Worm (Caenorhabditis elegans) whole organism, L2 larva: Measurements from ENCODE around the gene rpb-12.

Experiments used
- F13H6.1 ChIP-seq: sonication (generic microtip); optimal IDR thresholded peaks from 2 replicates; lab custom pipeline; 2016; ENCODE audit warnings: missing genetic modification characterization, missing compliant biosample characterization
- R02D3.7 ChIP-seq: fragments of 150-350 bp; optimal IDR thresholded peaks from 2 replicates; lab custom pipeline; 2014; ENCODE audit warnings: missing biosample characterization, missing genetic modification characterization
- Y55F3AM.14 ChIP-seq: fragments of 200-800 bp; sonication (Bioruptor generic); optimal IDR thresholded peaks from 2 replicates; lab custom pipeline; 2018; ENCODE audit warnings: mild to moderate bottlenecking, missing genetic modification characterization, missing compliant biosample characterization
- ZK546.5 ChIP-seq: sonication (generic microtip); optimal IDR thresholded peaks from 2 replicates; lab custom pipeline; 2017; ENCODE audit warnings: missing biosample characterization, missing genetic modification characterization
- alr-1 ChIP-seq: fragments of 150-350 bp; optimal IDR thresholded peaks from 2 replicates; lab custom pipeline; 2014; ENCODE audit warnings: missing biosample characterization, missing genetic modification characterization
- ama-1 ChIP-seq: fragments of 150-350 bp; optimal IDR thresholded peaks from 2 replicates; lab custom pipeline; 2018; ENCODE audit warnings: inconsistent platforms
- ceh-16 ChIP-seq: fragments of 150-350 bp; optimal IDR thresholded peaks from 2 replicates; lab custom pipeline; 2014; ENCODE audit warnings: missing biosample characterization, missing genetic modification characterization
- ceh-82 ChIP-seq: fragments of 150-350 bp; optimal IDR thresholded peaks from 2 replicates; lab custom pipeline; 2014; ENCODE audit warnings: missing biosample characterization, missing genetic modification characterization
- crh-2 ChIP-seq: sonication (generic microtip); optimal IDR thresholded peaks from 2 replicates; lab custom pipeline; 2017; ENCODE audit warnings: missing biosample characterization, missing genetic modification characterization
- dmd-4 ChIP-seq: sonication (generic microtip); optimal IDR thresholded peaks from 2 replicates; lab custom pipeline; 2017; ENCODE audit warnings: missing biosample characterization, missing genetic modification characterization
- egl-27 ChIP-seq: sonication (generic microtip); optimal IDR thresholded peaks from 3 replicates; lab custom pipeline; 2017; ENCODE audit warnings: missing biosample characterization, missing genetic modification reagents, missing genetic modification characterization
- elt-1 ChIP-seq: fragments of 150-350 bp; optimal IDR thresholded peaks from 2 replicates; lab custom pipeline; 2014; ENCODE audit warnings: missing biosample characterization, missing genetic modification characterization
- elt-3 ChIP-seq: sonication (generic microtip); optimal IDR thresholded peaks from 2 replicates; lab custom pipeline; 2017; ENCODE audit warnings: missing biosample characterization, missing genetic modification characterization
- fos-1 ChIP-seq: fragments of 150-350 bp; optimal IDR thresholded peaks from 2 replicates; lab custom pipeline; 2014; ENCODE audit warnings: missing biosample characterization, missing genetic modification characterization
- gmeb-1 ChIP-seq: fragments of 150-350 bp; optimal IDR thresholded peaks from 2 replicates; lab custom pipeline; 2014; ENCODE audit warnings: missing biosample characterization, missing genetic modification characterization
- lin-11 ChIP-seq: fragments of 150-350 bp; sonication (generic microtip); optimal IDR thresholded peaks from 2 replicates; lab custom pipeline; 2014; ENCODE audit warnings: missing biosample characterization, missing genetic modification characterization, inconsistent platforms, mixed read lengths
- lin-39 ChIP-seq: fragments of 150-350 bp; optimal IDR thresholded peaks from 2 replicates; lab custom pipeline; 2014; ENCODE audit warnings: missing biosample characterization, missing genetic modification reagents, missing genetic modification characterization
- lsy-2 ChIP-seq, 2 experiments: fragments of 150-350 bp in 1 of 2; sonication (generic microtip) in 1 of 2; optimal IDR thresholded peaks; 2 replicates each; lab custom pipeline; 2014 to 2017; ENCODE audit warnings: missing biosample characterization in 2 of 2, missing genetic modification characterization in 2 of 2
- mab-5 ChIP-seq: fragments of 150-350 bp; optimal IDR thresholded peaks from 2 replicates; lab custom pipeline; 2014; ENCODE audit warnings: missing biosample characterization, missing genetic modification characterization
- mbf-1 ChIP-seq: sonication (generic microtip); optimal IDR thresholded peaks from 2 replicates; lab custom pipeline; 2017; ENCODE audit warnings: missing biosample characterization, missing genetic modification characterization
- mdl-1 ChIP-seq, 2 experiments: fragments of 150-350 bp in 1 of 2; sonication (generic microtip) in 1 of 2; optimal IDR thresholded peaks; 2 replicates each; lab custom pipeline; 2017; ENCODE audit warnings: missing biosample characterization in 2 of 2, missing genetic modification characterization in 2 of 2
- nhr-10 ChIP-seq: sonication (generic microtip); optimal IDR thresholded peaks from 2 replicates; lab custom pipeline; 2017; ENCODE audit warnings: missing biosample characterization, missing genetic modification characterization
- nhr-11 ChIP-seq: fragments of 150-350 bp; optimal IDR thresholded peaks from 2 replicates; lab custom pipeline; 2014; ENCODE audit warnings: missing biosample characterization, missing genetic modification characterization
- nhr-12 ChIP-seq: fragments of 150-350 bp; optimal IDR thresholded peaks from 2 replicates; lab custom pipeline; 2014; ENCODE audit warnings: missing biosample characterization, missing genetic modification characterization
- nhr-129 ChIP-seq: fragments of 150-350 bp; optimal IDR thresholded peaks from 2 replicates; lab custom pipeline; 2014; ENCODE audit warnings: missing biosample characterization, missing genetic modification characterization
- nhr-21 ChIP-seq: fragments of 150-350 bp; optimal IDR thresholded peaks from 2 replicates; lab custom pipeline; 2014; ENCODE audit warnings: missing biosample characterization, missing genetic modification characterization
- nhr-23 ChIP-seq: fragments of 150-350 bp; optimal IDR thresholded peaks from 2 replicates; lab custom pipeline; 2014; ENCODE audit warnings: missing biosample characterization, missing genetic modification reagents, missing genetic modification characterization
- nhr-237 ChIP-seq: fragments of 150-350 bp; optimal IDR thresholded peaks from 2 replicates; lab custom pipeline; 2014; ENCODE audit warnings: missing biosample characterization, missing genetic modification characterization
- nhr-6 ChIP-seq: fragments of 150-350 bp; optimal IDR thresholded peaks from 2 replicates; lab custom pipeline; 2014; ENCODE audit warnings: missing biosample characterization, missing genetic modification characterization
- nhr-77 ChIP-seq: fragments of 150-350 bp; optimal IDR thresholded peaks from 2 replicates; lab custom pipeline; 2014; ENCODE audit warnings: missing biosample characterization, missing genetic modification characterization
- sem-4 ChIP-seq: fragments of 150-350 bp; optimal IDR thresholded peaks from 2 replicates; lab custom pipeline; 2014; ENCODE audit warnings: missing biosample characterization, missing genetic modification reagents, missing genetic modification characterization
- sma-3 ChIP-seq: sonication (generic microtip); optimal IDR thresholded peaks from 2 replicates; lab custom pipeline; 2016; ENCODE audit warnings: missing genetic modification reagents, missing genetic modification characterization, missing compliant biosample characterization
- sma-9 ChIP-seq, 2 experiments: fragments of 150-350 bp in 1 of 2; sonication (generic microtip) in 1 of 2; optimal IDR thresholded peaks; 2 replicates each; lab custom pipeline; 2014 to 2016; ENCODE audit warnings: missing genetic modification characterization in 2 of 2, mild to moderate bottlenecking in 1 of 2, missing biosample characterization in 1 of 2, missing compliant biosample characterization in 1 of 2, missing genetic modification reagents in 1 of 2, moderate library complexity in 1 of 2
- snpc-4 ChIP-seq: fragments of 150-350 bp; optimal IDR thresholded peaks from 2 replicates; lab custom pipeline; 2014; ENCODE audit warnings: missing biosample characterization, missing genetic modification characterization
- unc-39 ChIP-seq: fragments of 150-350 bp; optimal IDR thresholded peaks from 2 replicates; lab custom pipeline; 2014; ENCODE audit warnings: missing biosample characterization, missing genetic modification characterization
- unc-55 ChIP-seq: fragments of 150-350 bp; sonication (generic microtip); optimal IDR thresholded peaks from 3 replicates; lab custom pipeline; 2014; ENCODE audit warnings: missing biosample characterization, missing genetic modification reagents, missing genetic modification characterization
- unc-62 ChIP-seq: fragments of 150-350 bp; optimal IDR thresholded peaks from 2 replicates; lab custom pipeline; 2014; ENCODE audit warnings: missing biosample characterization, missing genetic modification reagents, missing genetic modification characterization
- zag-1 ChIP-seq: fragments of 150-350 bp; optimal IDR thresholded peaks from 2 replicates; lab custom pipeline; 2014; ENCODE audit warnings: missing biosample characterization, missing genetic modification characterization
- ztf-1 ChIP-seq: fragments of 200-800 bp; sonication (Bioruptor generic); conservative IDR thresholded peaks from 2 replicates; pipeline ENCODE4 v1.3.6; 2022; ENCODE audit warnings: missing genetic modification characterization, missing compliant biosample characterization
- ztf-11 ChIP-seq: sonication (generic microtip); optimal IDR thresholded peaks from 2 replicates; lab custom pipeline; 2017; ENCODE audit warnings: missing biosample characterization, missing genetic modification characterization
- ztf-4 ChIP-seq: fragments of 150-350 bp; optimal IDR thresholded peaks from 2 replicates; lab custom pipeline; 2014; ENCODE audit warnings: missing biosample characterization, missing genetic modification characterization

rpb-12 gene

ce11 chrIV:9158969-9159800 is 12.5 kb upstream of the rpb-12 start, which contains the start of gene pcp-3:
TSS of gene pcp-3 (minus strand) at chrIV:9159019.
- TF ChIP-seq nhr-11 (no peak), nhr-23 (tag; lab: Kevin White, UChicago) (no peak), fos-1 (tag; lab: Kevin White, UChicago) (peak; percentile 99), nhr-77 (no peak), zag-1 (tag; lab: Kevin White, UChicago) (no peak), gmeb-1 (tag; lab: Kevin White, UChicago) (peak; percentile 15), nhr-6 (tag; lab: Kevin White, UChicago) (no peak), nhr-129 (tag; lab: Kevin White, UChicago) (no peak), ztf-1 (GFP tag; lab: Robert Waterston, UW) (no peak), sma-9 (GFP tag; optimal IDR thresholded peaks at IDR 0.05; lab: Kevin White, UChicago) (peak; percentile 63), sma-9 (tag; optimal IDR thresholded peaks at IDR 0.05; lab: Kevin White, UChicago) (no peak)

- TF ChIP-seq elt-3 (tag; lab: Kevin White, UChicago) (no peak), Y55F3AM.14 (no peak), mab-5 (tag; lab: Kevin White, UChicago) (no peak), ztf-4 (tag; lab: Kevin White, UChicago) (no peak), ztf-11 (no peak), ceh-82 (tag; lab: Kevin White, UChicago) (no peak), nhr-6 (tag; lab: Kevin White, UChicago) (no peak), unc-55 (no peak), R02D3.7 (tag; lab: Kevin White, UChicago) (no peak), nhr-10 (no peak), mdl-1 (tag; optimal IDR thresholded peaks at IDR 0.05; lab: Kevin White, UChicago) (no peak), sem-4 (tag; lab: Kevin White, UChicago) (no peak), elt-1 (tag; lab: Kevin White, UChicago) (no peak), ama-1 (no peak)
Measured at ce11 chrIV:9154263-9154662, 7.6 kb upstream of the rpb-12 start, which contains the start of gene F23B2.10. TSS of gene F23B2.10 (minus strand) at chrIV:9154363.

ce11 chrIV:9150175-9150574 is 3.5 kb upstream of the rpb-12 start, which contains the start of gene F23B2.7:
TSS of gene F23B2.7 (plus strand) at chrIV:9150475.
- TF ChIP-seq nhr-6 (tag; lab: Kevin White, UChicago), result no peak
- no peak for TF ChIP-seq ceh-82 (tag; lab: Kevin White, UChicago)

ce11 chrIV:9146111-9146510 is 558 bp downstream of the rpb-12 start, which contains the start of gene daf-10:
TSS of gene daf-10 (minus strand) at chrIV:9146211.
- TF ChIP-seq nhr-237 (tag; lab: Kevin White, UChicago), result no peak
- TF ChIP-seq ceh-16 (tag; lab: Kevin White, UChicago), result no peak
- TF ChIP-seq egl-27 (tag; lab: Kevin White, UChicago), result no peak
- no peak for TF ChIP-seq nhr-10
- TF ChIP-seq unc-39 (tag; lab: Kevin White, UChicago), result no peak
- no peak for TF ChIP-seq lsy-2 (tag; optimal IDR thresholded peaks at IDR 0.05; lab: Kevin White, UChicago)
- TF ChIP-seq zag-1 (tag; lab: Kevin White, UChicago), result no peak
- TF ChIP-seq dmd-4 (tag; lab: Kevin White, UChicago), result no peak
- no peak for TF ChIP-seq nhr-12 (tag; lab: Kevin White, UChicago)
- TF ChIP-seq sma-9 (GFP tag; optimal IDR thresholded peaks at IDR 0.05; lab: Kevin White, UChicago), result no peak
- TF ChIP-seq sma-9 (tag; optimal IDR thresholded peaks at IDR 0.05; lab: Kevin White, UChicago), result no peak
- no peak for TF ChIP-seq sma-3 (GFP tag; lab: Kevin White, UChicago)
- TF ChIP-seq alr-1 (tag; lab: Kevin White, UChicago), result no peak
- TF ChIP-seq crh-2 (tag; lab: Kevin White, UChicago), result no peak
- TF ChIP-seq lin-11 (tag; lab: Kevin White, UChicago), result no peak

- no peak for TF ChIP-seq unc-62 (GFP tag; lab: Kevin White, UChicago)
- no peak for TF ChIP-seq zag-1 (tag; lab: Kevin White, UChicago)
- TF ChIP-seq F13H6.1 (tag; lab: Kevin White, UChicago), result no peak
- TF ChIP-seq ZK546.5, result no peak
- no peak for TF ChIP-seq mab-5 (tag; lab: Kevin White, UChicago)
- no peak for TF ChIP-seq ztf-4 (tag; lab: Kevin White, UChicago)
- no peak for TF ChIP-seq ceh-82 (tag; lab: Kevin White, UChicago)
- TF ChIP-seq ztf-1 (GFP tag; lab: Robert Waterston, UW), result no peak
- no peak for TF ChIP-seq lsy-2 (tag; optimal IDR thresholded peaks at IDR 0.05; lab: Kevin White, UChicago)
- no peak for TF ChIP-seq lin-11 (tag; lab: Kevin White, UChicago)
- no peak for TF ChIP-seq mdl-1 (tag; optimal IDR thresholded peaks at IDR 0.05; lab: Kevin White, UChicago)
- no peak for TF ChIP-seq lin-39 (tag; lab: Kevin White, UChicago)
- no peak for TF ChIP-seq snpc-4 (tag; lab: Kevin White, UChicago)
- TF ChIP-seq Y55F3AM.14, result no peak
- TF ChIP-seq mbf-1 (tag; lab: Kevin White, UChicago), result no peak
- TF ChIP-seq nhr-6 (tag; lab: Kevin White, UChicago), result no peak
- TF ChIP-seq ama-1, result no peak
- TF ChIP-seq nhr-21, result no peak
- no peak for TF ChIP-seq fos-1 (tag; lab: Kevin White, UChicago)
Measured at ce11 chrIV:9144405-9144804, 2.3 kb downstream of the rpb-12 start, which contains the start of gene flp-1. TSS of gene flp-1 (plus strand) at chrIV:9144705.
